Worm (Caenorhabditis elegans): ENCODE results near the gene gst-18.

The gst-18 gene

ce11 chrII:13624330-13624729, 6.4 kb downstream of the gst-18 start, which contains the start of gene gst-16:
Gene gst-16 (minus strand): TSS chrII:13624440.
- TF ChIP-seq pha-4 (tag; optimal IDR thresholded peaks at IDR 0.05) (no peak), ceh-83 (GFP tag; optimal IDR thresholded peaks at IDR 0.05) (no peak), flh-1 (GFP tag; optimal IDR thresholded peaks at IDR 0.05) (no peak), ztf-11 (tag; optimal IDR thresholded peaks at IDR 0.05) (no peak), nhr-237 (tag; optimal IDR thresholded peaks at IDR 0.05) (no peak), elt-1 (tag; optimal IDR thresholded peaks at IDR 0.05; ENCODE audit: borderline replicate concordance, insufficient read depth) (no peak), mab-5 (tag; optimal IDR thresholded peaks at IDR 0.05) (no peak), cnd-1 (tag; optimal IDR thresholded peaks at IDR 0.05) (no peak)

ce11 chrII:13617808-13618207, 12.9 kb downstream of the gst-18 start, which contains the start of gene gst-12:
Gene gst-12 (minus strand): TSS chrII:13618061.
- TF ChIP-seq lin-32 (GFP tag; optimal IDR thresholded peaks at IDR 0.05) (no peak), unc-62 (GFP tag; optimal IDR thresholded peaks at IDR 0.05) (peak; percentile 24)

ce11 chrII:13616000-13616399, 14.7 kb downstream of the gst-18 start, which contains the start of gene gst-14:
Gene gst-14 (minus strand): TSS chrII:13616100.
- TF ChIP-seq unc-120 (tag; optimal IDR thresholded peaks at IDR 0.05; ENCODE audit: poor library complexity, severe bottlenecking) = no peak
- no peak for TF ChIP-seq lin-13 (tag; optimal IDR thresholded peaks at IDR 0.05)

- no peak for TF ChIP-seq nhr-237 (tag; optimal IDR thresholded peaks at IDR 0.05)
- TF ChIP-seq elt-3 (tag; optimal IDR thresholded peaks at IDR 0.05) = no peak
- TF ChIP-seq ces-1 (GFP tag; optimal IDR thresholded peaks at IDR 0.05) = no peak
- no peak for TF ChIP-seq sptf-1 (tag; optimal IDR thresholded peaks at IDR 0.05)
- no peak for TF ChIP-seq nhr-28 (tag; optimal IDR thresholded peaks at IDR 0.05)
- no peak for TF ChIP-seq lsy-2 (tag; optimal IDR thresholded peaks at IDR 0.05)
- no peak for TF ChIP-seq unc-39 (tag; optimal IDR thresholded peaks at IDR 0.05)
- no peak for TF ChIP-seq nhr-12 (tag; optimal IDR thresholded peaks at IDR 0.05)
- TF ChIP-seq ceh-83 (GFP tag; optimal IDR thresholded peaks at IDR 0.05) = no peak
These were observed 16.2 kb downstream of the gst-18 start for ce11 chrII:13614516-13614915.

- TF ChIP-seq zip-8 (tag; optimal IDR thresholded peaks at IDR 0.05) (no peak), lin-13 (tag; optimal IDR thresholded peaks at IDR 0.05) (no peak), cnd-1 (tag; optimal IDR thresholded peaks at IDR 0.05) (no peak), tbx-8 (GFP tag; optimal IDR thresholded peaks at IDR 0.05) (no peak), unc-62 (GFP tag; optimal IDR thresholded peaks at IDR 0.05) (no peak), elt-3 (tag; optimal IDR thresholded peaks at IDR 0.05) (no peak), ceh-39 (tag; optimal IDR thresholded peaks at IDR 0.05) (no peak), mls-2 (tag; optimal IDR thresholded peaks at IDR 0.05) (no peak), elt-1 (tag; optimal IDR thresholded peaks at IDR 0.05; ENCODE audit: borderline replicate concordance, insufficient read depth) (no peak), hlh-1 (tag; optimal IDR thresholded peaks at IDR 0.05) (no peak), lsy-2 (tag; optimal IDR thresholded peaks at IDR 0.05) (no peak), unc-39 (tag; optimal IDR thresholded peaks at IDR 0.05) (no peak), ces-1 (GFP tag; optimal IDR thresholded peaks at IDR 0.05) (no peak), lin-32 (GFP tag; optimal IDR thresholded peaks at IDR 0.05) (no peak), bed-3 (GFP tag; optimal IDR thresholded peaks at IDR 0.05) (no peak), blmp-1 (tag; optimal IDR thresholded peaks at IDR 0.05) (no peak), unc-120 (tag; optimal IDR thresholded peaks at IDR 0.05; ENCODE audit: poor library complexity, severe bottlenecking) (no peak), nhr-76 (tag; optimal IDR thresholded peaks at IDR 0.05) (no peak)
These were observed 17.6 kb downstream of the gst-18 start, which contains the start of gene gst-15 for ce11 chrII:13613096-13613495. Gene gst-15 (minus strand): TSS chrII:13613196.

- TF ChIP-seq ces-1 (GFP tag; optimal IDR thresholded peaks at IDR 0.05) = no peak
- no peak for TF ChIP-seq nhr-76 (tag; optimal IDR thresholded peaks at IDR 0.05)
- no peak for TF ChIP-seq snpc-4 (tag; optimal IDR thresholded peaks at IDR 0.05)
- TF ChIP-seq mep-1 (tag; optimal IDR thresholded peaks at IDR 0.05) = no peak
- no peak for TF ChIP-seq ceh-43 (GFP tag; optimal IDR thresholded peaks at IDR 0.05)
These were observed 19.5 kb downstream of the gst-18 start, which contains the start of gene gst-24 for ce11 chrII:13611186-13611585. Gene gst-24 (minus strand): TSS chrII:13611366.
